Fruit fly (Drosophila melanogaster) whole organism, embryonic: ENCODE data around the gene CG15040.

Source experiments
- Atf-2 ChIP-seq: fragments of 200-800 bp; sonication (Bioruptor generic); optimal IDR thresholded peaks from 2 replicates; lab custom pipeline; 2016; ENCODE audit warnings: missing biosample characterization, missing genetic modification characterization
- CG1024 ChIP-seq: fragments of 200-800 bp; sonication (Bioruptor generic); IDR thresholded peaks from 2 replicates; pipeline ENCODE4 v1.3.6; 2022; ENCODE audit warnings: missing biosample characterization, missing genetic modification characterization
- CG10267 ChIP-seq: fragments of 200-800 bp; sonication (Bioruptor generic); optimal IDR thresholded peaks from 2 replicates; lab custom pipeline; 2018; ENCODE audit warnings: missing biosample characterization, mild to moderate bottlenecking, missing genetic modification characterization, moderate library complexity
- CG10462 ChIP-seq: fragments of 200-800 bp; sonication (Bioruptor generic); optimal IDR thresholded peaks from 2 replicates; lab custom pipeline; 2016; ENCODE audit warnings: missing biosample characterization, missing genetic modification characterization
- CG10979 ChIP-seq: fragments of 200-800 bp; sonication (Bioruptor generic); optimal IDR thresholded peaks from 2 replicates; lab custom pipeline; 2018; ENCODE audit warnings: missing biosample characterization, mild to moderate bottlenecking, missing genetic modification characterization, moderate library complexity
- CG11398 ChIP-seq: fragments of 200-800 bp; sonication (Bioruptor generic); optimal IDR thresholded peaks from 2 replicates; lab custom pipeline; 2016; ENCODE audit warnings: missing biosample characterization, missing genetic modification characterization
- CG12219 ChIP-seq: fragments of 200-800 bp; sonication (Bioruptor generic); optimal IDR thresholded peaks from 3 replicates; lab custom pipeline; 2018; ENCODE audit warnings: missing biosample characterization, mild to moderate bottlenecking, missing genetic modification characterization
- CG12769 ChIP-seq: fragments of 200-800 bp; sonication (Bioruptor generic); optimal IDR thresholded peaks from 2 replicates; lab custom pipeline; 2019; ENCODE audit warnings: missing biosample characterization, mild to moderate bottlenecking, missing genetic modification characterization, moderate library complexity
- CG14710 ChIP-seq: fragments of 200-800 bp; sonication (Bioruptor generic); optimal IDR thresholded peaks from 3 replicates; lab custom pipeline; 2019; ENCODE audit warnings: missing biosample characterization, mild to moderate bottlenecking, missing genetic modification characterization, moderate library complexity
- CG15696 ChIP-seq: fragments of 200-800 bp; sonication (Bioruptor generic); optimal IDR thresholded peaks from 2 replicates; lab custom pipeline; 2019; ENCODE audit warnings: missing biosample characterization, mild to moderate bottlenecking, missing genetic modification characterization, moderate library complexity
- CG17361 ChIP-seq: fragments of 200-800 bp; sonication (Bioruptor generic); IDR thresholded peaks from 3 replicates; pipeline ENCODE4 v1.3.6; 2022; ENCODE audit warnings: missing biosample characterization, missing genetic modification characterization
- CG1792 ChIP-seq: fragments of 200-800 bp; sonication (Bioruptor generic); optimal IDR thresholded peaks from 2 replicates; lab custom pipeline; 2016; ENCODE audit warnings: missing biosample characterization, missing genetic modification characterization
- CG2116 ChIP-seq: fragments of 200-800 bp; sonication (Bioruptor generic); optimal IDR thresholded peaks from 3 replicates; lab custom pipeline; 2018; ENCODE audit warnings: missing biosample characterization, mild to moderate bottlenecking, missing genetic modification characterization
- CG33557 ChIP-seq: fragments of 200-800 bp; sonication (Bioruptor generic); optimal IDR thresholded peaks from 2 replicates; lab custom pipeline; 2019; ENCODE audit warnings: missing biosample characterization, mild to moderate bottlenecking, missing genetic modification characterization, moderate library complexity
- CG34422 ChIP-seq: fragments of 200-800 bp; sonication (Bioruptor generic); IDR thresholded peaks from 3 replicates; pipeline ENCODE4 v1.3.6; 2022; ENCODE audit warnings: missing biosample characterization, missing genetic modification characterization
- CG3838 ChIP-seq: fragments of 200-800 bp; sonication (Bioruptor generic); optimal IDR thresholded peaks from 3 replicates; lab custom pipeline; 2016; ENCODE audit warnings: missing biosample characterization, missing genetic modification characterization
- CG42726 ChIP-seq: fragments of 200-800 bp; sonication (Bioruptor generic); IDR thresholded peaks from 2 replicates; pipeline ENCODE4 v1.3.6; 2022; ENCODE audit warnings: missing biosample characterization, missing genetic modification characterization; ENCODE audit not compliant: partially characterized antibody
- CG5245 ChIP-seq: fragments of 200-800 bp; sonication (Bioruptor generic); optimal IDR thresholded peaks from 3 replicates; lab custom pipeline; 2016; ENCODE audit warnings: missing biosample characterization, missing genetic modification characterization
- CG6854 ChIP-seq: fragments of 200-800 bp; sonication (Bioruptor generic); optimal IDR thresholded peaks from 3 replicates; lab custom pipeline; 2017; ENCODE audit warnings: missing biosample characterization, mild to moderate bottlenecking, missing genetic modification characterization
- CG7987 ChIP-seq: fragments of 200-800 bp; sonication (Bioruptor generic); optimal IDR thresholded peaks from 2 replicates; lab custom pipeline; 2018; ENCODE audit warnings: missing biosample characterization, mild to moderate bottlenecking, missing genetic modification characterization, moderate library complexity
- CG8290 ChIP-seq, 3 experiments: fragments of 200-800 bp; sonication (Bioruptor generic); optimal IDR thresholded peaks; 2 replicates each; lab custom pipeline; 2016 to 2019; ENCODE audit warnings: missing biosample characterization in 3 of 3, missing genetic modification characterization in 3 of 3, mild to moderate bottlenecking in 2 of 3, moderate library complexity in 1 of 3
- CG8478 ChIP-seq: fragments of >200 bp; optimal IDR thresholded peaks from 2 replicates; lab custom pipeline; 2018
- CTCF ChIP-seq: fragments of 200-800 bp; sonication (Bioruptor generic); optimal IDR thresholded peaks from 2 replicates; lab custom pipeline; 2017; ENCODE audit warnings: missing biosample characterization, mild to moderate bottlenecking, missing genetic modification characterization, moderate library complexity
- D19A ChIP-seq: fragments of 200-800 bp; optimal IDR thresholded peaks from 3 replicates; lab custom pipeline; 2019; ENCODE audit warnings: missing biosample characterization, mild to moderate bottlenecking, missing genetic modification characterization, moderate library complexity
- Dek ChIP-seq: fragments of 200-800 bp; sonication (Bioruptor generic); optimal IDR thresholded peaks from 3 replicates; lab custom pipeline; 2019; ENCODE audit warnings: missing biosample characterization, mild to moderate bottlenecking, missing genetic modification characterization, moderate library complexity
- Ets65A ChIP-seq: fragments of 200-800 bp; sonication (Bioruptor generic); peaks from one replicate; lab custom pipeline; 2016; ENCODE audit warnings: missing biosample characterization, missing genetic modification characterization
- Med ChIP-seq: fragments of 200-800 bp; sonication (Bioruptor generic); peaks from one replicate; lab custom pipeline; 2016; ENCODE audit warnings: missing biosample characterization, missing genetic modification characterization, mild to moderate bottlenecking, inconsistent platforms, moderate library complexity
- NK7.1 ChIP-seq: fragments of 200-800 bp; sonication (Bioruptor generic); optimal IDR thresholded peaks from 3 replicates; lab custom pipeline; 2016; ENCODE audit warnings: missing biosample characterization, missing genetic modification characterization
- Pdp1 ChIP-seq, 2 experiments: fragments of 200-800 bp; sonication (Bioruptor generic); optimal IDR thresholded peaks; 3 replicates each; lab custom pipeline; 2016; ENCODE audit warnings: missing biosample characterization in 2 of 2, missing genetic modification characterization in 2 of 2, mild to moderate bottlenecking in 1 of 2, moderate library complexity in 1 of 2
- TFAM ChIP-seq: fragments of 200-800 bp; sonication (Bioruptor generic); optimal IDR thresholded peaks from 2 replicates; lab custom pipeline; 2017; ENCODE audit warnings: missing biosample characterization, missing genetic modification characterization, inconsistent platforms
- Xrp1 ChIP-seq: fragments of 200-800 bp; sonication (Bioruptor generic); IDR thresholded peaks from 2 replicates; pipeline ENCODE4 v1.3.6; 2022; ENCODE audit warnings: missing biosample characterization, missing genetic modification characterization
- aop ChIP-seq: fragments of 200-800 bp; sonication (Bioruptor generic); IDR thresholded peaks from 2 replicates; pipeline ENCODE4 v1.3.6; 2022; ENCODE audit warnings: missing biosample characterization, missing genetic modification characterization
- cg ChIP-seq: fragments of 200-800 bp; sonication (Bioruptor generic); optimal IDR thresholded peaks from 3 replicates; lab custom pipeline; 2019; ENCODE audit warnings: missing biosample characterization, mild to moderate bottlenecking, missing genetic modification characterization, moderate library complexity
- croc ChIP-seq: fragments of 200-800 bp; sonication (Bioruptor generic); conservative IDR thresholded peaks from 3 replicates; pipeline ENCODE4 v1.3.6; 2022; ENCODE audit warnings: missing biosample characterization, missing genetic modification characterization
- crol ChIP-seq: fragments of 200-800 bp; sonication (Bioruptor generic); IDR thresholded peaks from 2 replicates; pipeline ENCODE4 v1.3.6; 2022; ENCODE audit warnings: missing biosample characterization, missing genetic modification characterization
- ind ChIP-seq: fragments of 200-800 bp; sonication (Bioruptor generic); optimal IDR thresholded peaks from 3 replicates; lab custom pipeline; 2016; ENCODE audit warnings: missing biosample characterization, missing genetic modification characterization
- kni ChIP-seq: fragments of 200-800 bp; sonication (Bioruptor generic); optimal IDR thresholded peaks from 3 replicates; lab custom pipeline; 2017; ENCODE audit warnings: mild to moderate bottlenecking, missing biosample characterization, missing genetic modification reagents, missing genetic modification characterization
- nau ChIP-seq: fragments of 200-800 bp; sonication (Bioruptor generic); optimal IDR thresholded peaks from 3 replicates; lab custom pipeline; 2017; ENCODE audit warnings: missing biosample characterization, mild to moderate bottlenecking, missing genetic modification characterization, missing genetic modification reagents
- phol ChIP-seq: fragments of 200-800 bp; sonication (Bioruptor generic); optimal IDR thresholded peaks from 3 replicates; lab custom pipeline; 2018; ENCODE audit warnings: missing biosample characterization, mild to moderate bottlenecking, missing genetic modification characterization, moderate library complexity
- run ChIP-seq: fragments of 200-800 bp; sonication (Bioruptor generic); optimal IDR thresholded peaks from 3 replicates; lab custom pipeline; 2018; ENCODE audit warnings: missing biosample characterization, mild to moderate bottlenecking, missing genetic modification characterization
- sim ChIP-seq: fragments of 200-800 bp; sonication (Bioruptor generic); IDR thresholded peaks from 2 replicates; pipeline ENCODE4 v1.3.6; 2022; ENCODE audit warnings: missing biosample characterization, missing genetic modification characterization
- trem ChIP-seq: fragments of 200-800 bp; optimal IDR thresholded peaks from 3 replicates; lab custom pipeline; 2019; ENCODE audit warnings: missing biosample characterization, mild to moderate bottlenecking, missing genetic modification characterization, moderate library complexity
- twi ChIP-seq: fragments of 200-800 bp; optimal IDR thresholded peaks from 2 replicates; lab custom pipeline; 2019; ENCODE audit warnings: missing biosample characterization, mild to moderate bottlenecking, missing genetic modification characterization, moderate library complexity
- zf30C ChIP-seq: fragments of 200-800 bp; sonication (Bioruptor generic); optimal IDR thresholded peaks from 3 replicates; lab custom pipeline; 2018; ENCODE audit warnings: missing biosample characterization, mild to moderate bottlenecking, missing genetic modification characterization
- zfh1 ChIP-seq: fragments of 200-800 bp; sonication (Bioruptor generic); IDR thresholded peaks from 3 replicates; pipeline ENCODE4 v1.3.6; 2022; ENCODE audit warnings: missing biosample characterization, missing genetic modification characterization

The CG15040 gene

DNA sequence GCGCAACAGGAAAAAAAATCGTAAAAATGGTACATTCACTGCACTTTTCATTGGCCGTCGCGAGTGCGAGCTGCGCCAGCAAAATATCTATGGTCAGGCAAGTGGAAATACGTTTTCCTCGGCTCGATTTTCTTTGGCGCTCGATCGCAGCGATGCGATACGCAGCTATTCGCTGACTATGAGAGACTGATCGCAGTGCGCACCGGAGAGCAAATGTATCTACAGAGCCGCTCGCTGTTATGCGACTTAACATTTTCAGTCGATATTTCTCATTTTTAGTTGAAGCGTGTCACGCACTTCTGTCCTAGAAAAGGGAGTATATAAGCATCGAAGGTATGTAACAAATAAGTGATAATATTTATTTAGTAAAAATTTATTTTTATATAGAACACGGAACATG lies 17.3 kb upstream of the CG15040 start, which contains the start of gene wgn (continued):
- TF ChIP-seq zfh1 (GFP tag; lab: Robert Waterston, UW) (0 out of 3 replicates have a peak, but pooled peaks have one; percentile 27), CG11398 (GFP tag; lab: Kevin White, UChicago) (no peak)

DNA sequence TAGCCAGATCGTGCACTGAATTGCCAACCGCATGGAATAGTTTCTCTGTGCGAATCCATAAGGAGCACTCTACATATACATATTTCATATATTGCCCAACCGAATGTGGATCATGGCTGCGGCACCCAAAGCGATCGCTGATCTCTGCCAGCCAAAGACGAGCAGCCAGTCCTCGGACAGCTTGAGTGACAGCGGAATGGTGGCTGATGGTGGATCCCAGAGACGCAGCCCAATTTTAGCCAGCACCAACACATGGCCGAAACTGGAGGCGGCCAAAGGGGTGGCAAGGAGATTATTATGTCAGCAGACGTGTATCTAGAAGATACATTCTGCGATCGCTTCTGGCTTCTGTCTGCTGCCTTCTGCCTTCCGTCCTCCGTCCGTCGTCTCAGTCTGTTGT lies 13.6 kb upstream of the CG15040 start:
- TF ChIP-seq CG34422 (GFP tag; lab: Robert Waterston, UW) (no peak), CG10462 (GFP tag; lab: Kevin White, UChicago) (no peak), CG42726 (GFP tag; lab: Robert Waterston, UW) (no peak), NK7.1 (GFP tag; lab: Kevin White, UChicago) (no peak), CG7987 (no peak), Atf-2 (no peak), CG33557 (GFP tag; lab: Kevin White, UChicago) (no peak), CG12769 (peak; percentile 63), CG2116 (GFP tag; lab: Kevin White, UChicago) (no peak), Pdp1 (GFP tag; optimal IDR thresholded peaks at IDR 0.05; lab: Kevin White, UChicago) (peak in 1 of 2 experiments; percentile 58)

DNA sequence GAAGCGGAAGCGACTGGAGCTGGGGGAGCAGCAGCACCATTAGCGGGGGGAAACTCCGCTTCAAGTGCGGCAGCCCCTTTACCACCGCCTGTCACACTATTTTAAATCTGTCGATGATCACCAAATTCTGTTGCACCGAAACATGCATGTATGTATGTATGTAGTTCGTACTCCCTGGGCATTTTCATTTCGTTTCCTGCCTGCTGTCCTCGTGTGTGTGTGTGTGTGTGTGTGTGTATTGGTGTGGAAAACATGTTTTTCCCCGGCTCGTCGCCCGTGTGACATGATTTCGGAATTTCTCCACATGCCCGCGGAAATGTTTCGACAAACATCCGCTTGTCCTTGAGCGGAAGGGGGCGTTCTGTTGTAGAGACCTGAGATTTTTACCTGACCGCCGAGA lies 9.6 kb upstream of the CG15040 start:
- TF ChIP-seq cg (GFP tag; lab: Kevin White, UChicago) (peak; percentile 66), trem (tag; lab: Kevin White, UChicago) (no peak), croc (GFP tag; lab: Robert Waterston, UW) (no peak), D19A (tag; lab: Kevin White, UChicago) (no peak), kni (peak; percentile 55), CG1792 (GFP tag; lab: Kevin White, UChicago) (no peak), twi (peak; percentile 56), aop (0 out of 2 replicates have a peak, but pooled peaks have one; percentile 49), nau (GFP tag; lab: Kevin White, UChicago) (peak; percentile 21)
- TF ChIP-seq, all 482 proteins: peak for 5

DNA sequence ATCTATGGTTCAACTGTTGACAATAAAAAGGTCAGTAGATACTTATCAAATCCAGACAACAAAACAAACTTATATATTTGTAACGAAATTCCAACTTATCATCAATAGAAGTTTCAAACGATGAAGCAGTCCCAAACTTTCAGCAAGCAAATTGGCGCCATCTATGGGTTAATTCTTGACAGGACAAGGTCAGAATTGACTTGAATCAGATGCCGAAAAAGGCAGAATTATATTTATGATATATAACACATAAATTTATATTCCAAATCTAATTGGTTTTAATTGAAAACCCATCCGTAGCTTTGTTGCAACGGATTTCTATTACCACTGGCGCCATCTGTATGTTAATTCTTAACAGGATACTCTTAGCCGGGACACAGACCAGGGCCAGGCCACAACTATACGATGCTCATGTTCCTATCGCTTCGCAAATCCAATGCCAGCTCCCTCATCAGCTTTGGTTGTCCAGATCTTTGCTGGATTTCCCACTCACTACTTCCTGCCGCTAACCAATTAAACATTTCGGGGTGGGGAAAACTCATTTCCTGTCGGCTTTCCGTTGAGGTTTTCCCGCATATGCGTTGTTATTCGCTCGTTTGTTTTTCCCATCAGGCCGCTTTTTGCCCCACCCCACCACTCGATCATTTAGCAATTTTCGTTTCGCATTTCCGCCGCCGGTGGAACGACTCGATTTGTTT lies 4.4 kb upstream of the CG15040 start:
- TF ChIP-seq ind (GFP tag; lab: Kevin White, UChicago) (no peak), crol (no peak), CG14710 (tag; lab: Kevin White, UChicago) (peak; percentile 18), Ets65A (GFP tag; lab: Kevin White, UChicago) (peak; percentile 68), sim (no peak), phol (tag; lab: Kevin White, UChicago) (peak; percentile 5), CG6854 (GFP tag; lab: Kevin White, UChicago) (no peak), Med (peak; percentile 63), CTCF (GFP tag; lab: Kevin White, UChicago) (peak; percentile 93), CG17361 (GFP tag; lab: Robert Waterston, UW) (peak; percentile 43; the same call in 2 of the 3 replicates), zf30C (GFP tag; lab: Kevin White, UChicago) (no peak), cg (GFP tag; lab: Kevin White, UChicago) (no peak), CG1024 (no peak), CG34422 (GFP tag; lab: Robert Waterston, UW) (no peak), run (tag; lab: Kevin White, UChicago) (no peak), trem (tag; lab: Kevin White, UChicago) (peak; percentile 13), Xrp1 (GFP tag; lab: Robert Waterston, UW) (no peak), CG10267 (peak; percentile 21), CG5245 (GFP tag; lab: Kevin White, UChicago) (no peak), CG8478 (lab: Kevin White, UChicago) (peak; percentile 40), Dek (tag; lab: Kevin White, UChicago) (no peak), CG3838 (no peak), TFAM (GFP tag; lab: Kevin White, UChicago) (no peak), CG8290 (GFP tag; optimal IDR thresholded peaks at IDR 0.05; lab: Kevin White, UChicago) (no peak), CG8290 (tag; optimal IDR thresholded peaks at IDR 0.05; lab: Kevin White, UChicago) (no peak), CG15696 (tag; lab: Kevin White, UChicago) (peak; percentile 23), CG12219 (GFP tag; lab: Kevin White, UChicago) (no peak), CG10979 (tag; lab: Kevin White, UChicago) (peak; percentile 45)
